Worm (Caenorhabditis elegans) whole organism, mixed stage, embryonic: Measurements from ENCODE around the gene T01C3.11.

Source experiments
- M03D4.4 ChIP-seq: sonication (generic microtip); optimal IDR thresholded peaks from 2 replicates; lab custom pipeline; 2017; ENCODE audit warnings: mild to moderate bottlenecking, missing genetic modification characterization, missing compliant biosample characterization
- blmp-1 ChIP-seq: fragments of 150-350 bp; optimal IDR thresholded peaks from 2 replicates; lab custom pipeline; 2014; ENCODE audit warnings: missing biosample characterization, missing genetic modification characterization
- hlh-1 ChIP-seq: fragments of 150-350 bp; optimal IDR thresholded peaks from 2 replicates; lab custom pipeline; 2014; ENCODE audit warnings: missing biosample characterization, missing genetic modification reagents, missing genetic modification characterization
- mab-5 ChIP-seq: fragments of 150-350 bp; optimal IDR thresholded peaks from 2 replicates; lab custom pipeline; 2014; ENCODE audit warnings: missing biosample characterization, missing genetic modification characterization
- nhr-12 ChIP-seq: fragments of 150-350 bp; optimal IDR thresholded peaks from 2 replicates; lab custom pipeline; 2014; ENCODE audit warnings: missing biosample characterization, missing genetic modification characterization
- pha-4 ChIP-seq: fragments of 150-350 bp; optimal IDR thresholded peaks from 2 replicates; lab custom pipeline; 2018; ENCODE audit warnings: missing biosample characterization, missing genetic modification reagents, missing genetic modification characterization
- snpc-4 ChIP-seq: fragments of 150-350 bp; optimal IDR thresholded peaks from 2 replicates; lab custom pipeline; 2014; ENCODE audit warnings: missing biosample characterization, missing genetic modification characterization
- unc-39 ChIP-seq: fragments of 150-350 bp; optimal IDR thresholded peaks from 2 replicates; lab custom pipeline; 2014; ENCODE audit warnings: missing biosample characterization, missing genetic modification characterization

DNA sequence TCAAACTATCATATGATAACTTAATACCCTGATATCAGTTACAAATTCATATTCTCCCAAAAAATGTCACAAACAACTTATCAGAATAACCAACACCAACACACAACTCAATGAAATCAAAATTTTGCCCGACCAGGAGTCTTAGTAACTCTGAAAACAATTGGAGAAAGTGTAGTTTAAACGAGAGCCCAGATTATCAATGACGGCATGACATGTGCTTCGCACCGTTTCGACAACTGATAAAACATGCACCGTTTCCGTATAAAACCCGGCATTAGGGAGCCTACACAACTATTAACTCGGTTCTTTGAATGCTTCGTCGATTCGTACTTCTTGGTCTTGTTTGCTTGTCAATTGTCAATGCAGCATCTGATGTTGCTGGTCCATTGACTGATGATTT is 5.7 kb upstream of the T01C3.11 start, which contains the start of gene fil-1:
- TF ChIP-seq mab-5 (tag; lab: Kevin White, UChicago) (no peak), blmp-1 (tag; lab: Kevin White, UChicago) (no peak), pha-4 (no peak), hlh-1 (tag; lab: Kevin White, UChicago) (no peak), M03D4.4 (tag; lab: Kevin White, UChicago) (no peak), snpc-4 (tag; lab: Kevin White, UChicago) (no peak), unc-39 (tag; lab: Kevin White, UChicago) (no peak), nhr-12 (tag; lab: Kevin White, UChicago) (no peak)
